Fruit fly (Drosophila melanogaster) whole organism, embryonic: Measurements from ENCODE around the gene CG18596.

Experiments
- CG10147 ChIP-seq: fragments of 200-800 bp; sonication (Bioruptor generic); optimal IDR thresholded peaks from 2 replicates; lab custom pipeline; 2019; ENCODE audit warnings: missing biosample characterization, mild to moderate bottlenecking, missing genetic modification characterization, moderate library complexity
- CG10321 ChIP-seq: fragments of 200-800 bp; sonication (Bioruptor generic); IDR thresholded peaks from 2 replicates; pipeline ENCODE4 v1.3.6; 2022; ENCODE audit warnings: missing biosample characterization, missing genetic modification characterization
- CG11247 ChIP-seq: fragments of 200-800 bp; sonication (Bioruptor generic); IDR thresholded peaks from 2 replicates; pipeline ENCODE4 v1.3.6; 2022; ENCODE audit warnings: missing biosample characterization, missing genetic modification characterization
- CG11398 ChIP-seq: fragments of 200-800 bp; sonication (Bioruptor generic); optimal IDR thresholded peaks from 2 replicates; lab custom pipeline; 2016; ENCODE audit warnings: missing biosample characterization, missing genetic modification characterization
- CG11504 ChIP-seq: fragments of 200-800 bp; sonication (Bioruptor generic); optimal IDR thresholded peaks from 3 replicates; lab custom pipeline; 2019; ENCODE audit warnings: missing biosample characterization, mild to moderate bottlenecking, missing genetic modification characterization, moderate library complexity
- CG13424 ChIP-seq: fragments of 200-800 bp; sonication (Bioruptor generic); optimal IDR thresholded peaks from 2 replicates; lab custom pipeline; 2019; ENCODE audit warnings: missing biosample characterization, mild to moderate bottlenecking, missing genetic modification characterization, moderate library complexity
- CG14710 ChIP-seq: fragments of 200-800 bp; sonication (Bioruptor generic); optimal IDR thresholded peaks from 3 replicates; lab custom pipeline; 2019; ENCODE audit warnings: missing biosample characterization, mild to moderate bottlenecking, missing genetic modification characterization, moderate library complexity
- CG15514 ChIP-seq: fragments of 200-800 bp; sonication (Bioruptor generic); optimal IDR thresholded peaks from 3 replicates; lab custom pipeline; 2017; ENCODE audit warnings: missing biosample characterization, missing genetic modification characterization, mild to moderate bottlenecking, moderate library complexity, missing genetic modification reagents
- CG1603 ChIP-seq: fragments of 200-800 bp; sonication (Bioruptor generic); optimal IDR thresholded peaks from 2 replicates; lab custom pipeline; 2019; ENCODE audit warnings: missing biosample characterization, mild to moderate bottlenecking, missing genetic modification characterization, moderate library complexity
- CG18262 ChIP-seq: fragments of 200-800 bp; optimal IDR thresholded peaks from 3 replicates; lab custom pipeline; 2019; ENCODE audit warnings: missing biosample characterization, mild to moderate bottlenecking, missing genetic modification characterization, moderate library complexity
- CG2120 ChIP-seq: fragments of 200-800 bp; sonication (Bioruptor generic); optimal IDR thresholded peaks from 3 replicates; lab custom pipeline; 2016; ENCODE audit warnings: missing biosample characterization, missing genetic modification characterization
- CG34422 ChIP-seq: fragments of 200-800 bp; sonication (Bioruptor generic); IDR thresholded peaks from 3 replicates; pipeline ENCODE4 v1.3.6; 2022; ENCODE audit warnings: missing biosample characterization, missing genetic modification characterization
- CG7372 ChIP-seq: fragments of 200-800 bp; sonication (Bioruptor generic); IDR thresholded peaks from 2 replicates; pipeline ENCODE4 v1.3.6; 2022; ENCODE audit warnings: missing biosample characterization, missing genetic modification characterization
- CG8290 ChIP-seq, 3 experiments: fragments of 200-800 bp; sonication (Bioruptor generic); optimal IDR thresholded peaks; 2 replicates each; lab custom pipeline; 2016 to 2019; ENCODE audit warnings: missing biosample characterization in 3 of 3, missing genetic modification characterization in 3 of 3, mild to moderate bottlenecking in 2 of 3, moderate library complexity in 1 of 3
- E2f1 ChIP-seq: fragments of 200-800 bp; sonication (Bioruptor generic); IDR thresholded peaks from 2 replicates; pipeline ENCODE4 v1.3.6; 2022; ENCODE audit warnings: missing biosample characterization, missing genetic modification characterization
- Eip74EF ChIP-seq, 2 experiments: fragments of 200-800 bp in 1 of 2; fragments of >200 bp in 1 of 2; sonication (Bioruptor generic) in 1 of 2; optimal IDR thresholded peaks; 2 replicates each; lab custom pipeline; 2017 to 2019; ENCODE audit warnings: missing biosample characterization in 2 of 2, missing genetic modification characterization in 2 of 2, mild to moderate bottlenecking in 1 of 2, moderate library complexity in 1 of 2
- Ets97D ChIP-seq: fragments of 200-800 bp; sonication (Bioruptor generic); optimal IDR thresholded peaks from 3 replicates; lab custom pipeline; 2016; ENCODE audit warnings: missing biosample characterization, missing genetic modification characterization
- HmgZ ChIP-seq: fragments of 200-800 bp; sonication (Bioruptor generic); optimal IDR thresholded peaks from 2 replicates; lab custom pipeline; 2018; ENCODE audit warnings: missing biosample characterization, mild to moderate bottlenecking, missing genetic modification characterization
- Hr51 ChIP-seq, 2 experiments: fragments of 200-800 bp; sonication (Bioruptor generic); optimal IDR thresholded peaks; 2 replicates in 1 of 2; 3 replicates in 1 of 2; lab custom pipeline; 2016 to 2018; ENCODE audit warnings: missing biosample characterization in 2 of 2, missing genetic modification characterization in 2 of 2, mild to moderate bottlenecking in 1 of 2, moderate library complexity in 1 of 2
- Jarid2 ChIP-seq: fragments of 200-800 bp; sonication (Bioruptor generic); optimal IDR thresholded peaks from 3 replicates; lab custom pipeline; 2017; ENCODE audit warnings: mild to moderate bottlenecking, missing biosample characterization, missing genetic modification reagents, missing genetic modification characterization
- NFAT ChIP-seq: fragments of 200-800 bp; sonication (Bioruptor generic); IDR thresholded peaks from 2 replicates; pipeline ENCODE4 v1.3.6; 2022; ENCODE audit warnings: missing biosample characterization, missing genetic modification characterization
- Neu2 ChIP-seq: fragments of 200-800 bp; sonication (Bioruptor generic); optimal IDR thresholded peaks from 3 replicates; lab custom pipeline; 2016; ENCODE audit warnings: missing biosample characterization, missing genetic modification characterization, borderline replicate concordance
- Oli ChIP-seq: fragments of 200-800 bp; sonication (Bioruptor generic); optimal IDR thresholded peaks from 2 replicates; lab custom pipeline; 2018; ENCODE audit warnings: missing biosample characterization, mild to moderate bottlenecking, missing genetic modification characterization, moderate library complexity
- Pdp1 ChIP-seq, 2 experiments: fragments of 200-800 bp; sonication (Bioruptor generic); optimal IDR thresholded peaks; 3 replicates each; lab custom pipeline; 2016; ENCODE audit warnings: missing biosample characterization in 2 of 2, missing genetic modification characterization in 2 of 2, mild to moderate bottlenecking in 1 of 2, moderate library complexity in 1 of 2
- Six4 ChIP-seq: fragments of 200-800 bp; sonication (Bioruptor generic); optimal IDR thresholded peaks from 2 replicates; lab custom pipeline; 2016; ENCODE audit warnings: missing biosample characterization, missing genetic modification characterization
- Usf ChIP-seq: fragments of 200-800 bp; sonication (Bioruptor generic); optimal IDR thresholded peaks from 2 replicates; lab custom pipeline; 2017; ENCODE audit warnings: missing genotype, missing biosample characterization, missing genetic modification characterization
- cas ChIP-seq: fragments of 200-800 bp; sonication (Bioruptor generic); IDR thresholded peaks from 2 replicates; pipeline ENCODE4 v1.3.6; 2022; ENCODE audit warnings: missing biosample characterization, missing genetic modification characterization
- chif ChIP-seq, 2 experiments: fragments of 200-800 bp; sonication (Bioruptor generic); optimal IDR thresholded peaks; 3 replicates each; lab custom pipeline; 2016; ENCODE audit warnings: missing biosample characterization in 2 of 2, missing genetic modification characterization in 2 of 2
- chinmo ChIP-seq: fragments of 200-800 bp; sonication (Bioruptor generic); IDR thresholded peaks from 4 replicates; pipeline ENCODE4 v1.3.6; 2022; ENCODE audit warnings: missing biosample characterization, missing genetic modification characterization; ENCODE audit not compliant: partially characterized antibody
- crp ChIP-seq, 2 experiments: fragments of 200-800 bp; sonication (Bioruptor generic); optimal IDR thresholded peaks; 2 replicates in 1 of 2; 3 replicates in 1 of 2; lab custom pipeline; 2017; ENCODE audit warnings: missing biosample characterization in 2 of 2, missing genetic modification characterization in 2 of 2, mild to moderate bottlenecking in 1 of 2, moderate library complexity in 1 of 2
- dmrt99B ChIP-seq: fragments of 200-800 bp; sonication (Bioruptor generic); optimal IDR thresholded peaks from 2 replicates; lab custom pipeline; 2018; ENCODE audit warnings: missing biosample characterization, mild to moderate bottlenecking, missing genetic modification characterization, moderate library complexity
- ems ChIP-seq: fragments of 200-800 bp; sonication (Bioruptor generic); optimal IDR thresholded peaks from 3 replicates; lab custom pipeline; 2016; ENCODE audit warnings: missing biosample characterization, missing genetic modification characterization
- grn ChIP-seq: fragments of 200-800 bp; sonication (Bioruptor generic); optimal IDR thresholded peaks from 3 replicates; lab custom pipeline; 2017; ENCODE audit warnings: missing biosample characterization, missing genetic modification characterization
- her ChIP-seq: fragments of 200-800 bp; sonication (Bioruptor generic); optimal IDR thresholded peaks from 2 replicates; lab custom pipeline; 2016; ENCODE audit warnings: missing biosample characterization, missing genetic modification characterization
- kay ChIP-seq: fragments of 200-800 bp; sonication (Bioruptor generic); optimal IDR thresholded peaks from 2 replicates; lab custom pipeline; 2016; ENCODE audit warnings: missing biosample characterization, missing genetic modification characterization
- oc ChIP-seq: fragments of 200-800 bp; sonication (Bioruptor generic); optimal IDR thresholded peaks from 2 replicates; lab custom pipeline; 2018; ENCODE audit warnings: missing biosample characterization, mild to moderate bottlenecking, missing genetic modification characterization, moderate library complexity
- otp ChIP-seq: fragments of 200-800 bp; sonication (Bioruptor generic); IDR thresholded peaks from 3 replicates; pipeline ENCODE4, ENCODE4 v1.3.6; 2022; ENCODE audit warnings: missing biosample characterization, missing genetic modification characterization
- pan ChIP-seq, 4 experiments: fragments of >200 bp in 3 of 4; fragments of 200-800 bp in 1 of 4; sonication (Bioruptor generic) in 1 of 4; optimal IDR thresholded peaks in 3 of 4; IDR thresholded peaks in 1 of 4; 2 replicates each; pipeline versions ENCODE4 v1.3.6 to Lab custom; 2017 to 2022; ENCODE audit warnings: missing biosample characterization in 2 of 4, missing genetic modification characterization in 2 of 4, mixed read lengths in 1 of 4
- peb ChIP-seq: fragments of 200-800 bp; sonication (Bioruptor generic); IDR thresholded peaks from 2 replicates; pipeline ENCODE4 v1.3.6; 2022; ENCODE audit warnings: missing biosample characterization, missing genetic modification characterization
- pfk ChIP-seq: fragments of 200-800 bp; sonication (Bioruptor generic); optimal IDR thresholded peaks from 2 replicates; lab custom pipeline; 2018; ENCODE audit warnings: missing biosample characterization, mild to moderate bottlenecking, missing genetic modification characterization, moderate library complexity
- ranshi ChIP-seq: fragments of 200-800 bp; sonication (Bioruptor generic); IDR thresholded peaks from 2 replicates; pipeline ENCODE4 v1.3.6; 2022; ENCODE audit warnings: missing biosample characterization, missing genetic modification characterization
- sima ChIP-seq: fragments of 200-800 bp; sonication (Bioruptor generic); optimal IDR thresholded peaks from 2 replicates; lab custom pipeline; 2016; ENCODE audit warnings: missing biosample characterization, missing genetic modification characterization
- so ChIP-seq: fragments of 200-800 bp; sonication (Bioruptor generic); IDR thresholded peaks from 3 replicates; pipeline ENCODE4 v1.3.6; 2022; ENCODE audit warnings: missing biosample characterization, missing genetic modification characterization
- sqz ChIP-seq: fragments of 200-800 bp; sonication (Bioruptor generic); optimal IDR thresholded peaks from 3 replicates; lab custom pipeline; 2018; ENCODE audit warnings: missing biosample characterization, mild to moderate bottlenecking, missing genetic modification characterization
- toy ChIP-seq: fragments of 200-800 bp; sonication (Bioruptor generic); IDR thresholded peaks from 2 replicates; pipeline ENCODE4 v1.3.6; 2022; ENCODE audit warnings: missing biosample characterization, missing genetic modification characterization
- ttk ChIP-seq: fragments of 200-800 bp; sonication (Bioruptor generic); IDR thresholded peaks from 2 replicates; pipeline ENCODE4 v2.1.2; 2022; ENCODE audit warnings: missing biosample characterization, missing genetic modification characterization

CG18596 gene

DNA sequence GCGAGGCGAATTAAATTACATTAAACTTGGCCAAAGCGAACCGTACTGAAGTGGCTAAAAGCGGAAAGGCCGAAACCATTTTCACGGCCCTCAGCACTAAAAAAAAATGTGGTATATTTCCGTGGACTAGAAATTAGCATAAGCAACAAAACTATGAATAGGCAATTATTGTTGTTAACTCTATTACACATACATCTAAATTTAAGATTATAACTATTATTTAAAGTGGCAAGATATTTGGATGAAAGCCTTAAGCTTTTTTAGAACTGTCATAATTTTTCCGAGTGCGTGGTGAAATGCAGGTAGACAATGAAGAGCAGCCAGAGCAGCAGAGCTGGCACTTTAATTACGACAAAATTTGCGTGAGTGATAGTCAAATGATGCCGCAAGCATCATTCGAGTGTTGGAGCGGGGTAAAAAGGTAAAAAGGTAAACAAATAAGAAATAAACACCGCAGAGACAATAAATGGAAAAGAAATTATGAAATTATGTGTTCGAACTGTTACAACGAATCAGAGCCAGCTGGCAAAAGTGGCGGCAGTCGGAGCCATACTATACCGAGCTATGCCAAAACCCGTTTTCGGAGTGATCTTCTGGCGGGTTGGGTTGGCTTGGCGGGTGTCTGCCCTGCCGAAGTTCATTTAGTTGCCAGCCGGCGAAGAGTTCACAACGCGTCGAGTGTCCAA, 46.9 kb upstream of the CG18596 start, which contains the start of gene CG7080 (continued):
- TF ChIP-seq HmgZ (tag; lab: Kevin White, UChicago) (no peak), CG10321 (GFP tag; lab: Robert Waterston, UW) (no peak), Oli (peak; percentile 37), ranshi (GFP tag; lab: Robert Waterston, UW) (no peak), CG11504 (tag; lab: Kevin White, UChicago) (peak; percentile 72), Ets97D (GFP tag; lab: Kevin White, UChicago) (no peak), Neu2 (GFP tag; lab: Kevin White, UChicago) (no peak), pfk (GFP tag; lab: Kevin White, UChicago) (no peak), ems (GFP tag; lab: Kevin White, UChicago) (no peak), cas (GFP tag; lab: Robert Waterston, UW) (no peak), CG1603 (tag; lab: Kevin White, UChicago) (peak; percentile 48), CG14710 (no peak), so (GFP tag; lab: Robert Waterston, UW) (no peak), pan (optimal IDR thresholded peaks at IDR 0.05; lab: Kevin White, UChicago) (no peak), pan (GFP tag; optimal IDR thresholded peaks at IDR 0.05 in 1 of 2, IDR thresholded peaks at IDR 0.05 in 1 of 2) (peak in 1 of 2 experiments; percentile 15), Six4 (GFP tag; lab: Kevin White, UChicago) (no peak), CG13424 (tag; lab: Kevin White, UChicago) (peak; percentile 34), CG10147 (GFP tag; lab: Kevin White, UChicago) (no peak), oc (tag; lab: Kevin White, UChicago) (peak; percentile 4), sqz (GFP tag; lab: Kevin White, UChicago) (no peak), sima (GFP tag; lab: Kevin White, UChicago) (no peak), CG11247 (no peak), CG11398 (no peak), E2f1 (no peak), kay (no peak), CG2120 (GFP tag; lab: Kevin White, UChicago) (no peak), peb (GFP tag; lab: Robert Waterston, UW) (no peak), Eip74EF (GFP tag; optimal IDR thresholded peaks at IDR 0.05; lab: Kevin White, UChicago) (peak in 1 of 2 experiments; percentile 12), otp (no peak), crp (GFP tag; optimal IDR thresholded peaks at IDR 0.05; lab: Kevin White, UChicago) (no peak), CG15514 (no peak), ttk (GFP tag; lab: Robert Waterston, UW) (peak; percentile 21; the same call in 1 of the 2 replicates), chinmo (GFP tag; lab: Robert Waterston, UW) (no peak), CG8290 (GFP tag; optimal IDR thresholded peaks at IDR 0.05; lab: Kevin White, UChicago) (no peak), CG8290 (tag; optimal IDR thresholded peaks at IDR 0.05; lab: Kevin White, UChicago) (no peak), her (GFP tag; lab: Kevin White, UChicago) (no peak), Usf (no peak), dmrt99B (tag; lab: Kevin White, UChicago) (peak; percentile 77), CG7372 (GFP tag; lab: Robert Waterston, UW) (no peak), Hr51 (GFP tag; optimal IDR thresholded peaks at IDR 0.05; lab: Kevin White, UChicago) (peak in 1 of 2 experiments; percentile 72), Jarid2 (GFP tag; lab: Kevin White, UChicago) (no peak), CG34422 (GFP tag; lab: Robert Waterston, UW) (no peak), CG18262 (tag; lab: Kevin White, UChicago) (peak; percentile 31), NFAT (GFP tag; lab: Robert Waterston, UW) (no peak), toy (GFP tag; lab: Robert Waterston, UW) (no peak), Pdp1 (GFP tag; optimal IDR thresholded peaks at IDR 0.05; lab: Kevin White, UChicago) (no peak), chif (GFP tag; optimal IDR thresholded peaks at IDR 0.05; lab: Kevin White, UChicago) (no peak), grn (GFP tag; lab: Kevin White, UChicago) (no peak)
